Fruit fly (Drosophila melanogaster) whole organism, embryonic: ENCODE data around the gene CG4293.
A peak's percentile ranks its signal among the peaks of the same experiment; 100 is the strongest.

Experiments used
- Antp ChIP-seq: fragments of 200-800 bp; sonication (Bioruptor generic); optimal IDR thresholded peaks from 3 replicates; lab custom pipeline; 2016; ENCODE audit warnings: missing biosample characterization, missing genetic modification characterization
- Atf-2 ChIP-seq: fragments of 200-800 bp; sonication (Bioruptor generic); optimal IDR thresholded peaks from 2 replicates; lab custom pipeline; 2016; ENCODE audit warnings: missing biosample characterization, missing genetic modification characterization
- Bteb2 ChIP-seq: fragments of 200-800 bp; sonication (Bioruptor generic); optimal IDR thresholded peaks from 2 replicates; lab custom pipeline; 2016; ENCODE audit warnings: missing biosample characterization, missing genetic modification characterization
- CG10543 ChIP-seq: fragments of 200-800 bp; sonication (Bioruptor generic); optimal IDR thresholded peaks from 3 replicates; lab custom pipeline; 2017; ENCODE audit warnings: missing biosample characterization, mild to moderate bottlenecking, missing genetic modification characterization, moderate library complexity
- CG11723 ChIP-seq: fragments of 200-800 bp; sonication (Bioruptor generic); optimal IDR thresholded peaks from 2 replicates; lab custom pipeline; 2017; ENCODE audit warnings: missing biosample characterization, mild to moderate bottlenecking, missing genetic modification characterization
- CG13775 ChIP-seq: fragments of 200-800 bp; sonication (Bioruptor generic); optimal IDR thresholded peaks from 3 replicates; lab custom pipeline; 2017; ENCODE audit warnings: missing biosample characterization, mild to moderate bottlenecking, missing genetic modification characterization
- CG14667 ChIP-seq: fragments of 200-800 bp; sonication (Bioruptor generic); IDR thresholded peaks from 2 replicates; pipeline ENCODE4 v1.3.6; 2022; ENCODE audit warnings: missing biosample characterization, missing genetic modification characterization
- CG17385 ChIP-seq: fragments of 200-800 bp; sonication (Bioruptor generic); optimal IDR thresholded peaks from 3 replicates; lab custom pipeline; 2018; ENCODE audit warnings: missing biosample characterization, mild to moderate bottlenecking, missing genetic modification characterization
- CG17912 ChIP-seq: fragments of 200-800 bp; sonication (Bioruptor generic); optimal IDR thresholded peaks from 2 replicates; lab custom pipeline; 2018; ENCODE audit warnings: missing biosample characterization, mild to moderate bottlenecking, missing genetic modification characterization
- CG18011 ChIP-seq: fragments of 200-800 bp; sonication (Bioruptor generic); optimal IDR thresholded peaks from 2 replicates; lab custom pipeline; 2017; ENCODE audit warnings: missing biosample characterization, missing genetic modification characterization, mild to moderate bottlenecking, moderate library complexity, missing genotype
- CG18764 ChIP-seq: fragments of 200-800 bp; sonication (Bioruptor generic); optimal IDR thresholded peaks from 3 replicates; lab custom pipeline; 2016; ENCODE audit warnings: missing biosample characterization, missing genetic modification characterization
- CG30020 ChIP-seq: fragments of 200-800 bp; optimal IDR thresholded peaks from 2 replicates; lab custom pipeline; 2019; ENCODE audit warnings: missing biosample characterization, mild to moderate bottlenecking, missing genetic modification characterization, moderate library complexity
- CG30431 ChIP-seq: fragments of 200-800 bp; sonication (Bioruptor generic); optimal IDR thresholded peaks from 2 replicates; lab custom pipeline; 2017; ENCODE audit warnings: missing biosample characterization, missing genetic modification characterization
- CG32772 ChIP-seq: fragments of 200-800 bp; sonication (Bioruptor generic); IDR thresholded peaks from 2 replicates; pipeline ENCODE4 v1.3.6; 2022; ENCODE audit warnings: missing biosample characterization, missing genetic modification characterization
- CG4854 ChIP-seq: fragments of 200-800 bp; sonication (Bioruptor generic); optimal IDR thresholded peaks from 2 replicates; lab custom pipeline; 2016; ENCODE audit warnings: missing biosample characterization, missing genetic modification characterization, inconsistent platforms
- CG6272 ChIP-seq: fragments of 200-800 bp; sonication (Bioruptor generic); IDR thresholded peaks from 2 replicates; pipeline ENCODE4 v1.3.6; 2022; ENCODE audit warnings: missing biosample characterization, missing genetic modification characterization
- CG6654 ChIP-seq: fragments of 200-800 bp; sonication (Bioruptor generic); optimal IDR thresholded peaks from 2 replicates; lab custom pipeline; 2017; ENCODE audit warnings: missing biosample characterization, mild to moderate bottlenecking, missing genetic modification characterization
- CG6813 ChIP-seq: fragments of 200-800 bp; sonication (Bioruptor generic); optimal IDR thresholded peaks from 2 replicates; lab custom pipeline; 2017; ENCODE audit warnings: missing biosample characterization, missing genetic modification characterization, mild to moderate bottlenecking, moderate library complexity, missing genetic modification reagents
- CG7745 ChIP-seq: fragments of 200-800 bp; sonication (Bioruptor generic); optimal IDR thresholded peaks from 2 replicates; lab custom pipeline; 2018; ENCODE audit warnings: missing biosample characterization, mild to moderate bottlenecking, missing genetic modification characterization, moderate library complexity
- CG8089 ChIP-seq: fragments of 200-800 bp; sonication (Bioruptor generic); optimal IDR thresholded peaks from 3 replicates; lab custom pipeline; 2016; ENCODE audit warnings: missing biosample characterization, missing genetic modification characterization
- CG8765 ChIP-seq: fragments of 200-800 bp; sonication (Bioruptor generic); IDR thresholded peaks from 2 replicates; pipeline ENCODE4 v1.3.6; 2022; ENCODE audit warnings: missing biosample characterization, missing genetic modification characterization
- CG9932 ChIP-seq: fragments of 200-800 bp; sonication (Bioruptor generic); IDR thresholded peaks from 2 replicates; pipeline ENCODE4 v1.3.6; 2022; ENCODE audit warnings: missing biosample characterization, missing genetic modification characterization
- HLH4C ChIP-seq: fragments of 200-800 bp; sonication (Bioruptor generic); IDR thresholded peaks from 3 replicates; pipeline ENCODE4 v1.3.6; 2022; ENCODE audit warnings: missing biosample characterization, missing genetic modification characterization; ENCODE audit not compliant: partially characterized antibody
- Max ChIP-seq: fragments of 200-800 bp; sonication (Bioruptor generic); optimal IDR thresholded peaks from 2 replicates; lab custom pipeline; 2016; ENCODE audit warnings: missing biosample characterization, mild to moderate bottlenecking, missing genetic modification characterization
- Meics ChIP-seq: fragments of 200-800 bp; sonication (Bioruptor generic); optimal IDR thresholded peaks from 2 replicates; lab custom pipeline; 2017; ENCODE audit warnings: missing biosample characterization, mild to moderate bottlenecking, missing genetic modification characterization
- NFAT ChIP-seq: fragments of 200-800 bp; sonication (Bioruptor generic); IDR thresholded peaks from 2 replicates; pipeline ENCODE4 v1.3.6; 2022; ENCODE audit warnings: missing biosample characterization, missing genetic modification characterization
- PHDP ChIP-seq: fragments of 200-800 bp; sonication (Bioruptor generic); optimal IDR thresholded peaks from 3 replicates; lab custom pipeline; 2018; ENCODE audit warnings: missing biosample characterization, mild to moderate bottlenecking, missing genetic modification characterization, moderate library complexity
- Poxn ChIP-seq: fragments of 200-800 bp; sonication (Bioruptor generic); IDR thresholded peaks from 2 replicates; pipeline ENCODE4 v1.3.6; 2022; ENCODE audit warnings: missing biosample characterization, missing genetic modification characterization
- Ravus ChIP-seq: fragments of 200-800 bp; sonication (Bioruptor generic); IDR thresholded peaks from 2 replicates; pipeline ENCODE4 v1.3.6; 2022; ENCODE audit warnings: missing biosample characterization, missing genetic modification characterization
- Sin3A ChIP-seq: fragments of >200 bp; optimal IDR thresholded peaks from 2 replicates; lab custom pipeline; 2018
- Taf1 ChIP-seq: fragments of 200-800 bp; sonication (Bioruptor generic); IDR thresholded peaks from 2 replicates; pipeline ENCODE4 v1.3.6; 2022; ENCODE audit warnings: missing biosample characterization, missing genetic modification characterization
- Xrp1 ChIP-seq: fragments of 200-800 bp; sonication (Bioruptor generic); IDR thresholded peaks from 2 replicates; pipeline ENCODE4 v1.3.6; 2022; ENCODE audit warnings: missing biosample characterization, missing genetic modification characterization
- ase ChIP-seq: fragments of 200-800 bp; sonication (Bioruptor generic); IDR thresholded peaks from 3 replicates; pipeline ENCODE4 v1.3.6; 2022; ENCODE audit warnings: missing biosample characterization, missing genetic modification characterization
- ato ChIP-seq: fragments of 200-800 bp; sonication (Bioruptor generic); IDR thresholded peaks from 2 replicates; pipeline ENCODE4 v1.3.6; 2022; ENCODE audit warnings: missing biosample characterization, missing genetic modification characterization; ENCODE audit not compliant: partially characterized antibody
- az2 ChIP-seq: fragments of 200-800 bp; sonication (Bioruptor generic); optimal IDR thresholded peaks from 3 replicates; lab custom pipeline; 2016; ENCODE audit warnings: missing biosample characterization, missing genetic modification characterization
- caup ChIP-seq: fragments of 200-800 bp; sonication (Bioruptor generic); optimal IDR thresholded peaks from 3 replicates; lab custom pipeline; 2017; ENCODE audit warnings: missing biosample characterization, mild to moderate bottlenecking, missing genetic modification characterization, moderate library complexity; ENCODE audit not compliant: severe bottlenecking
- dimm ChIP-seq: fragments of 200-800 bp; sonication (Bioruptor generic); IDR thresholded peaks from 2 replicates; pipeline ENCODE4 v1.3.6; 2022; ENCODE audit warnings: missing biosample characterization, missing genetic modification characterization
- ewg ChIP-seq: fragments of 200-800 bp; sonication (Bioruptor generic); optimal IDR thresholded peaks from 3 replicates; lab custom pipeline; 2017; ENCODE audit warnings: mild to moderate bottlenecking, missing biosample characterization, missing genetic modification reagents, missing genetic modification characterization
- gfzf ChIP-seq: fragments of 200-800 bp; sonication (Bioruptor generic); optimal IDR thresholded peaks from 2 replicates; lab custom pipeline; 2016; ENCODE audit warnings: missing biosample characterization, mild to moderate bottlenecking, missing genetic modification characterization, moderate library complexity
- insv ChIP-seq, 2 experiments: fragments of 200-800 bp; sonication (Bioruptor generic); optimal IDR thresholded peaks; 3 replicates each; lab custom pipeline; 2016 to 2018; ENCODE audit warnings: missing biosample characterization in 2 of 2, missing genetic modification characterization in 2 of 2
- klu ChIP-seq: fragments of 200-800 bp; sonication (Bioruptor generic); IDR thresholded peaks from 2 replicates; pipeline ENCODE4 v1.3.6; 2022; ENCODE audit warnings: missing biosample characterization, missing genetic modification characterization
- lmd ChIP-seq: fragments of 200-800 bp; sonication (Bioruptor generic); IDR thresholded peaks from 2 replicates; pipeline ENCODE4 v1.3.6; 2022; ENCODE audit warnings: missing biosample characterization, missing genetic modification characterization
- maf-S ChIP-seq: fragments of 200-800 bp; sonication (Bioruptor generic); optimal IDR thresholded peaks from 2 replicates; lab custom pipeline; 2016; ENCODE audit warnings: missing biosample characterization, missing genetic modification characterization
- nmo ChIP-seq: fragments of 200-800 bp; sonication (Bioruptor generic); optimal IDR thresholded peaks from 2 replicates; lab custom pipeline; 2018; ENCODE audit warnings: missing biosample characterization, mild to moderate bottlenecking, missing genetic modification characterization, moderate library complexity
- odd ChIP-seq: fragments of 200-800 bp; sonication (Bioruptor generic); optimal IDR thresholded peaks from 2 replicates; lab custom pipeline; 2017; ENCODE audit warnings: missing biosample characterization, mild to moderate bottlenecking, missing genetic modification characterization
- pfk ChIP-seq: fragments of 200-800 bp; sonication (Bioruptor generic); optimal IDR thresholded peaks from 2 replicates; lab custom pipeline; 2018; ENCODE audit warnings: missing biosample characterization, mild to moderate bottlenecking, missing genetic modification characterization, moderate library complexity
- rib ChIP-seq: fragments of 200-800 bp; sonication (Bioruptor generic); IDR thresholded peaks from 2 replicates; pipeline ENCODE4 v1.3.6; 2022; ENCODE audit warnings: missing biosample characterization, missing genetic modification characterization
- scrt ChIP-seq: fragments of 200-800 bp; sonication (Bioruptor generic); optimal IDR thresholded peaks from 2 replicates; lab custom pipeline; 2018; ENCODE audit warnings: missing biosample characterization, mild to moderate bottlenecking, missing genetic modification characterization, moderate library complexity
- stc ChIP-seq: fragments of 200-800 bp; sonication (Bioruptor generic); IDR thresholded peaks from 2 replicates; pipeline ENCODE4 v1.3.6; 2022; ENCODE audit warnings: missing biosample characterization, missing genetic modification characterization
- tap ChIP-seq: fragments of 200-800 bp; optimal IDR thresholded peaks from 3 replicates; lab custom pipeline; 2019; ENCODE audit warnings: missing biosample characterization, mild to moderate bottlenecking, missing genetic modification characterization, moderate library complexity
- zfh2 ChIP-seq: fragments of 200-800 bp; sonication (Bioruptor generic); optimal IDR thresholded peaks from 2 replicates; lab custom pipeline; 2016; ENCODE audit warnings: missing biosample characterization, missing genetic modification characterization

Gene CG4293

DNA sequence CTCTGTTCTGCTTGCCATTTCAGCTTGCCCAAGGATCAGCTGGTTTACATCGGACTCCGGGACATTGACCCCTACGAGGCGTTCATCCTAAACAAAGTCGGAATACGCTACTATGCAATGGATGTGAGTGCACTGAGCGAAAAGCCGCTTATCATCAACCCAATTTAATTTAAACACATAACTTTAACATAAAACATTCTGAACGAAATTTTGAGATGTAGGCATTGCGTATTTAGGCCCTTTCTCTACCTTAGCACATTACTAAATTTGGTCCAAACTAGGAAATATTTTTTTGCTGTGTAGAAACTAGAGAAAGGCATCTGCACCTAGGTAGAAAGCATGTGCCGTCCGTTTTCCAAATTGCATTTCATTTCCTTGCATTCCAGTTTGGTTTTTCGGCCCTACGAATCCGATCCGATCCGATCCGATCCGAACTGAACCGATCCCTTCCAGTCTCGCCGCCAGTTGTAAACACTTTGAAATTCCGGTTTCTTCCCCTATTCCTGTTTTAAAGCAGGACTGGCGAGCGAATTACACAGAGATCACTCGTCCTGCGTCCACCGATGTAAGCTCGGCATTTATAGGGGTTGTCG lies 3.5 kb downstream of the CG4293 start (continued):
- TF ChIP-seq CG17912 (GFP tag; lab: Kevin White, UChicago) (no peak), CG32772 (GFP tag; lab: Robert Waterston, UW) (no peak), nmo (peak; percentile 67), CG11723 (GFP tag; lab: Kevin White, UChicago) (no peak), maf-S (GFP tag; lab: Kevin White, UChicago) (no peak), Max (GFP tag; lab: Kevin White, UChicago) (peak; percentile 52), rib (no peak), scrt (GFP tag; lab: Kevin White, UChicago) (no peak), CG6272 (GFP tag; lab: Robert Waterston, UW) (no peak), CG10543 (GFP tag; lab: Kevin White, UChicago) (no peak), Antp (peak; percentile 57), Ravus (GFP tag; lab: Robert Waterston, UW) (no peak), zfh2 (no peak), CG18011 (no peak), PHDP (no peak), stc (GFP tag; lab: Robert Waterston, UW) (no peak), CG8089 (GFP tag; lab: Kevin White, UChicago) (peak; percentile 67), Xrp1 (GFP tag; lab: Robert Waterston, UW) (peak; percentile 89), CG30431 (peak; percentile 76), dimm (no peak), lmd (GFP tag; lab: Robert Waterston, UW) (peak; percentile 41; the same call in 1 of the 2 replicates), CG14667 (GFP tag; lab: Robert Waterston, UW) (no peak), ato (GFP tag; lab: Robert Waterston, UW) (no peak), insv (GFP tag; optimal IDR thresholded peaks at IDR 0.05; lab: Kevin White, UChicago) (peak in 1 of 2 experiments; percentile 84), CG9932 (GFP tag; lab: Robert Waterston, UW) (no peak), klu (no peak), Sin3A (lab: Kevin White, UChicago) (no peak), gfzf (no peak), Atf-2 (peak; percentile 65), Meics (GFP tag; lab: Kevin White, UChicago) (no peak), Bteb2 (GFP tag; lab: Kevin White, UChicago) (no peak), CG30020 (tag; lab: Kevin White, UChicago) (no peak), NFAT (GFP tag; lab: Robert Waterston, UW) (no peak), CG17385 (GFP tag; lab: Kevin White, UChicago) (no peak), CG13775 (GFP tag; lab: Kevin White, UChicago) (peak; percentile 72), ase (no peak), az2 (peak; percentile 43), Poxn (GFP tag; lab: Robert Waterston, UW) (no peak), CG8765 (GFP tag; lab: Robert Waterston, UW) (peak; percentile 93), CG4854 (GFP tag; lab: Kevin White, UChicago) (no peak), HLH4C (no peak), ewg (no peak), pfk (GFP tag; lab: Kevin White, UChicago) (peak; percentile 53), CG6654 (GFP tag; lab: Kevin White, UChicago) (no peak), Taf1 (no peak), tap (tag; lab: Kevin White, UChicago) (no peak), odd (no peak), caup (GFP tag; lab: Kevin White, UChicago) (no peak), CG7745 (peak; percentile 15), CG6813 (GFP tag; lab: Kevin White, UChicago) (peak; percentile 65), CG18764 (GFP tag; lab: Kevin White, UChicago) (peak; percentile 7)
